Worm (Caenorhabditis elegans) whole organism, L1 larva: ENCODE results near the gene spe-6.

ENCODE experiments used
- aha-1 ChIP-seq: fragments of 150-350 bp; optimal IDR thresholded peaks from 2 replicates; lab custom pipeline; 2014; ENCODE audit warnings: missing biosample characterization, missing genetic modification characterization
- alr-1 ChIP-seq: fragments of 200-800 bp; sonication (Bioruptor generic); optimal IDR thresholded peaks from 2 replicates; lab custom pipeline; 2018; ENCODE audit warnings: borderline replicate concordance, mild to moderate bottlenecking, missing genetic modification characterization, missing compliant biosample characterization
- ceh-90 ChIP-seq: sonication (generic microtip); optimal IDR thresholded peaks from 2 replicates; lab custom pipeline; 2016; ENCODE audit warnings: missing genetic modification characterization, missing compliant biosample characterization
- lin-13 ChIP-seq: fragments of 150-350 bp; optimal IDR thresholded peaks from 2 replicates; lab custom pipeline; 2014; ENCODE audit warnings: missing biosample characterization, missing genetic modification reagents, missing genetic modification characterization
- snpc-4 ChIP-seq: fragments of 150-350 bp; optimal IDR thresholded peaks from 2 replicates; lab custom pipeline; 2014; ENCODE audit warnings: missing biosample characterization, missing genetic modification characterization
- snu-23 ChIP-seq: sonication (generic microtip); optimal IDR thresholded peaks from 2 replicates; lab custom pipeline; 2016; ENCODE audit warnings: missing genetic modification characterization, missing compliant biosample characterization

- TF ChIP-seq ceh-90 (tag; lab: Kevin White, UChicago) (no peak), snu-23 (no peak), alr-1 (tag; lab: Kevin White, UChicago) (no peak), aha-1 (tag; lab: Kevin White, UChicago) (no peak), lin-13 (GFP tag; lab: Kevin White, UChicago) (no peak), snpc-4 (no peak)
These were observed 32.4 kb upstream of the spe-6 start for ce11 chrIII:11472861-11473260.
